Worm (Caenorhabditis elegans) whole organism, midembryonic: ENCODE results near the gene zen-4.

ENCODE experiments used
- T22C8.4 ChIP-seq: fragments of 200-800 bp; sonication (Bioruptor generic); IDR thresholded peaks from 2 replicates; pipeline ENCODE4 v1.3.6; 2022; ENCODE audit warnings: missing genetic modification characterization, missing compliant biosample characterization
- cog-1 ChIP-seq: sonication (generic microtip); optimal IDR thresholded peaks from 2 replicates; lab custom pipeline; 2016; ENCODE audit warnings: missing genetic modification characterization, missing compliant biosample characterization
- flt-1 ChIP-seq: fragments of 200-800 bp; sonication (Bioruptor generic); IDR thresholded peaks from 2 replicates; pipeline ENCODE4 v1.3.6; 2022; ENCODE audit warnings: missing genetic modification characterization, missing compliant biosample characterization
- klf-2 ChIP-seq: fragments of 200-800 bp; sonication (Bioruptor generic); conservative IDR thresholded peaks from 2 replicates; pipeline ENCODE4 v1.3.6; 2022; ENCODE audit warnings: missing genetic modification reagents, missing genetic modification characterization, missing compliant biosample characterization
- med-1 ChIP-seq: sonication (generic microtip); optimal IDR thresholded peaks from 2 replicates; lab custom pipeline; 2017; ENCODE audit warnings: missing genetic modification characterization, mild to moderate bottlenecking, missing compliant biosample characterization, antibody characterized with exemption, missing genetic modification reagents; ENCODE audit not compliant: insufficient read depth
- ref-1 ChIP-seq: fragments of 200-800 bp; sonication (Bioruptor generic); conservative IDR thresholded peaks from 2 replicates; pipeline ENCODE4 v1.3.6; 2022; ENCODE audit warnings: missing genetic modification reagents, missing genetic modification characterization, missing compliant biosample characterization
- tab-1 ChIP-seq: fragments of 200-800 bp; sonication (Bioruptor generic); IDR thresholded peaks from 2 replicates; pipeline ENCODE4 v1.3.6; 2022; ENCODE audit warnings: missing genetic modification characterization, missing compliant biosample characterization
- ztf-23 ChIP-seq: fragments of 200-800 bp; sonication (Bioruptor generic); IDR thresholded peaks from 2 replicates; pipeline ENCODE4 v1.3.6; 2022; ENCODE audit warnings: missing genetic modification reagents, missing genetic modification characterization, missing compliant biosample characterization
- ztf-29 ChIP-seq: fragments of 200-800 bp; sonication (Bioruptor generic); IDR thresholded peaks from 2 replicates; pipeline ENCODE4 v1.3.6; 2022; ENCODE audit warnings: missing genetic modification reagents, missing genetic modification characterization, missing compliant biosample characterization

Gene zen-4

DNA sequence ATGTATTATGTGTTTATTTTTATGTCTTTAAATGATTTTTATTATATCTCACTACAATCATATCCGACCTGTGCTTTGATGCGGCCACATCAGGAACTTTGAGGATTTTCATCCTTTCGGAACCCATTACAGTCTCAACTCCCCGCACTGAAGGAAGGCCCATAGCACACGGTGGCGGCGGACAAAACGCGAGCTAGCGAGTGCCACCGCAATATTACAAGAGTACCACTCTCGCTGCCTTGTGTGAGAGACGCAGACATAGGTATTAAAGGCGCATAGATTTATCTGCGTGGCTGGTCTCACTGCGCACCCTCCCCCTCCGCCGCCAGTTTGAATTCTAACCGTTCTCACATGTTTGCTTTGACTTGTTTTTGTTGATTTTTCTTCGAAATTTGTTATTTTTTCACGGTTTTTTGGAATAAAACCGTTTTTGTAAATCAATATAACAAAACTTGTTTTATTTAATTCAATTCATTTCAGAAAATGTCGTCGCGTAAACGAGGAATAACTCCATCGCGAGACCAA is at the start of gene zen-4:
Gene zen-4 (plus strand): TSS at position 475 of the 525 bp plus-strand sequence.
- TF ChIP-seq flt-1 (0 out of 2 replicates have a peak, but pooled peaks have one; percentile 49), T22C8.4 (no peak)

DNA sequence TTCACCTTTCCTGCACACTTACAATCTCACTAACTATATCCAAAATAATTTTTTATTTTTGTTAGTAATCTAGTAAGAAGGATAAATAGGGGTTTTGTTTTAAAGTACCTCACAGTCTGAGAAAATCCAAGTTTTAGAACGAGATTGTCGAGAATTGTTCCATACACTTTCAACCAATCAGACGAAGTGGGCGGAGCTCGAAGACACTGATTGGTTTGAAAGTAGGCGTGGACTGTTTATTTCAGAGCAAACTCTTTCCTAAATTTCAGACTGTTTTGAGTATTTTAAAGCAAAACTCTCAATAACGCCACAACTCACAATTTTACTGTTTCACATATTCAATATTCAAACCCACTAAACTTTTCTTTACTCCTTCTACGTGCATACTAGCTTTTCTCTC is 47.0 kb upstream of the zen-4 start:
- TF ChIP-seq flt-1 = no peak

DNA sequence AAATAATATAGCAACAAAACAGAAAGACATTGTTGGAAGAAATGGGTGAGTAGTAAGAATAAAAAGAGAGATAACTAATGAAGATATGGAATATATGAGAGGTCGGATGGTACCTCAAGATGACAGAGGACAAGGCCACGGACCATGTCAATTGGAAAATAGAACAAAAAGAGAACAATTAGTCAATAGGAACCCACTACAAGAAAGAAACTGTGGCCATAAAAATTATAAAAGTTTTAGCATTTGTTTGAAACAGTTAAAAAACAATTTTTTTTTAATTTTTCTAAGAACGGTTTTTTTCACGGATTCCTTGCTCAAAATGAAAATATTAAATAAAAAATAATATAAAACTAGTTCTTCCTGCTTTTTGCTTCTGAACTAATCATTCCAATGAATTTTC is 41.9 kb upstream of the zen-4 start, which contains the start of gene cpg-20:
Gene cpg-20 (minus strand): TSS at position 101 of the 400 bp plus-strand sequence.
- TF ChIP-seq cog-1 (tag; lab: Kevin White, UChicago) = no peak
- no peak for TF ChIP-seq T22C8.4
- TF ChIP-seq flt-1 = no peak
- no peak for TF ChIP-seq tab-1 (GFP tag; lab: Robert Waterston, UW)
- TF ChIP-seq klf-2 (GFP tag; lab: Robert Waterston, UW) = no peak
- TF ChIP-seq ztf-29 = no peak
- no peak for TF ChIP-seq med-1
- no peak for TF ChIP-seq ref-1 (GFP tag; lab: Robert Waterston, UW)
- TF ChIP-seq ztf-23 (GFP tag; lab: Robert Waterston, UW) = no peak

DNA sequence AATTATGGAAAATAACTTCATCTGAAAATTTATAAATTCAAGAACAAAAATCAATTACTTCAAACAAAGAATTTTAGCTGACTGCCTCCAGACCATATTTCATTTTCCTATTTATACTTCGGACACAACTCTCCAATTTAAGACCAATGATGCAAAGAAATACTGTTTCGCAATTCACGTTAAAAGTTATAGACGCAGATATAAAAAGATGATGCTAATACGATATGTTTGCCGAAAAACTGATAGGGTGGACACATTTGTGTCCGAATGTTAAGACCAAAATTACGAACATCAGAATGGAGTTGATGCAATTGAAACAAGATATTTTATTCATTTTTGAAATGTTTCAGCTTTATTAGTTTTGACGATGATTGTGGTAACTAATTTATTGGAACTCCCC is 38.1 kb upstream of the zen-4 start, which contains the start of gene ugt-19:
Gene ugt-19 (minus strand): TSS at position 28 of the 400 bp plus-strand sequence.
- TF ChIP-seq flt-1 (no peak), T22C8.4 (no peak), tab-1 (GFP tag; lab: Robert Waterston, UW) (no peak), ztf-23 (GFP tag; lab: Robert Waterston, UW) (no peak), cog-1 (tag; lab: Kevin White, UChicago) (no peak), ztf-29 (no peak), klf-2 (GFP tag; lab: Robert Waterston, UW) (no peak), med-1 (no peak), ref-1 (GFP tag; lab: Robert Waterston, UW) (no peak)

DNA sequence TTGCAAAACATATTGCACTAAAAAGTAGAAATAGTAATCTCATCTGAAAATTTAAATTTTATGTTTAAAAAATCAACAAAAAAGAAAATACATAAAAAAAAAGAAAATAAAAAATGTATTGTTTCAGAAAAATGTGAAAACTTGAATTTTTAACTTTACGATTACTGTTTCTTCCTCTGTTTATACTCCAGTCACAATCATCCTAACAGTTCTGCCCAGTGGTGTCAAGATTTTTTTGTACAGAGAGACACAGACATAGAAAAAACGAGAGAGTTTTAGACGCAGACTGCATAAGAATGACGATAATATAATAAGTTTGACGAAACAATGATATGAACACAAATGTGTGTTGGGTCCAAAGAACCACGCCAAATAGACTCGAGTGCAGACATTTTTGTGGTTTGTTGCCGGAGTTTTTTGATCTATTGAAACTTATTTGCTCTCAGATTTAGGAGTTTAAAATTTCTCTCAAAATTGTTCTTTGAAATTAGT is 34.4 kb upstream of the zen-4 start, which contains the start of gene ugt-20:
Gene ugt-20 (minus strand): TSS at position 51 of the 492 bp plus-strand sequence.
- TF ChIP-seq tab-1 (GFP tag; lab: Robert Waterston, UW) (no peak), ztf-29 (no peak), T22C8.4 (no peak), cog-1 (tag; lab: Kevin White, UChicago) (no peak), klf-2 (GFP tag; lab: Robert Waterston, UW) (no peak), med-1 (no peak)

DNA sequence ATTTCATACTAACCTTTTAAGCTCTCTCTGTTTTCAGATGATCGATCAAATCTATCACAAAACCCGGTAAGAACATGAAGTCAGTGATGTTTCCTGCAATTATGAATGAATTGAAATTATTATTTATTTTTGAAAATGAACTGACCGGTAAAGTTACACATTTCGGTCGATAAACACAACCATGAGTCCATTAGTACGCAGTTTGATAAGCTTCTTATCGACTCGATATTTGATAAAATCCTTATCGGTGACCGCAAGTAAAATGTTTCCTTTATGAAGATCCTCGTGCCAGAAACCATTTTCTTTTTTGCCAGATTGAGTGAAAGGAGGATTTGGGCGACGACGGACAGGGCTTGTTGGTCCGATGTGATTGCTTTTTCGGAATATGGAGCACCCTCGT is 31.5 kb upstream of the zen-4 start:
- no peak for TF ChIP-seq med-1
- TF ChIP-seq flt-1 = no peak
- no peak for TF ChIP-seq klf-2 (GFP tag; lab: Robert Waterston, UW)
- no peak for TF ChIP-seq T22C8.4
- TF ChIP-seq cog-1 (tag; lab: Kevin White, UChicago) = no peak
- no peak for TF ChIP-seq ztf-29
- no peak for TF ChIP-seq tab-1 (GFP tag; lab: Robert Waterston, UW)
- TF ChIP-seq ztf-23 (GFP tag; lab: Robert Waterston, UW) = no peak
- TF ChIP-seq ref-1 (GFP tag; lab: Robert Waterston, UW) = no peak

DNA sequence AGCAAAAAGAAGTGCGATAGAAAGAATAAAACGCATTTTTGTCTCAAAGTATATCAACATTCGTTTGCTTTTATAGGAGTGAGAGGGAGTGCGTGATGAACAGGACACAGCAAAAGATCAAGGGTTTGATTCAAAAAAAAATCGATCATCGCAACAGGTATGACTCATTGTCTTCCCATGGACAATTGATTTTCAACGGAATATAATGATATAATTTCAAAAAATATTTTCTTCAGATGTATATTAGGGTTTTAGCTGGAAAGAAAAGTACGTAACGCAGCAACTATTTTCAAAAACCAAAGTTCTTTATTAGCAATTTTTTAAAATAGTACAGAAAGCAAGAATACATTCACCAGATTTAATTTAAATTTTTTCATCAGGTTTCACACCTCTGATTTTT is 25.7 kb upstream of the zen-4 start, which contains the start of gene K08B4.7:
Gene K08B4.7 (minus strand): TSS at position 101 of the 400 bp plus-strand sequence.
- TF ChIP-seq tab-1 (GFP tag; lab: Robert Waterston, UW) = no peak
- no peak for TF ChIP-seq cog-1 (tag; lab: Kevin White, UChicago)
- TF ChIP-seq klf-2 (GFP tag; lab: Robert Waterston, UW) = no peak
- TF ChIP-seq T22C8.4 = no peak
- TF ChIP-seq flt-1 = no peak
- no peak for TF ChIP-seq ref-1 (GFP tag; lab: Robert Waterston, UW)
- TF ChIP-seq ztf-29 = no peak
- no peak for TF ChIP-seq ztf-23 (GFP tag; lab: Robert Waterston, UW)
- TF ChIP-seq med-1 = no peak

DNA sequence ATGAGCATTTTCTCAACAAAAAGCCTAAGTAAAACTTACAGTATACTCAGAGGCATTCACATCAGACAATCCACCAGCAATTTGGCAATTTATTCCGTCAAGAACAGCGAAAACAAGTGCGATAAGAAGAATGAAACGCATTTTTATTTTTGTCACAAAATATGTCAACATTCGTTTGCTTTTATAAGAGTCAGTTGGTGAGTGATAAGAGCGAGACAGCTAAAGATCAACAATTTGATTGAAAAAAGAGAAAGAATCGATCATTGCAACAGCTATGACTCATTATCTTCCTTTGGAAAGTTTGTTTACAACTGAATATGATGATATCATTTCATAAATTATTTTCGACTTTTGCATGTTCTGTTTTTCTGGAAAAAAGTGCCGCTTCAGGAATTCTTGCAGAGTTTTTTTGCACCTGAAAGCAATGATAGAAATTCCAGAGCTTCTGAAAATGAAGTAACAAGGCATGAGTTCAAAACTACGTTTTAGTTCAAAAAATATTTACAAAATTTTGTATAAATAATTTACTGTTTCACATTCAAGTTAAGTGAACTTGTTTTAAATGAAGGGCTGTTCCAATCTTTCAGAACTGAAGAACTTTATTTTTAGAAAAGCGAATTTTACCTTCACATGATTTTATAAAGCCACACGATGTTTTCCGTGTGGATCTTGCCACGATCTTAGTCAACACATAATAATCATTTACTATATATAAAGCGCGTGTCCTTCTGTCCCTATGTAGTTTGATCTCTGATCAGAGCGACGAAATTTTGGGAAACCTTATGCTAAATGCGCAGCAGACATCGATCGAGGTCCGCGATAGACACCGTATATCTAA is 24.3 kb upstream of the zen-4 start, which contains the start of gene cpi-1:
Gene cpi-1 (minus strand): TSS at position 204 of the 838 bp plus-strand sequence.
- TF ChIP-seq med-1 = no peak
- TF ChIP-seq tab-1 (GFP tag; lab: Robert Waterston, UW) = no peak
- no peak for TF ChIP-seq klf-2 (GFP tag; lab: Robert Waterston, UW)
- no peak for TF ChIP-seq ztf-23 (GFP tag; lab: Robert Waterston, UW)
- no peak for TF ChIP-seq ztf-29
- TF ChIP-seq ref-1 (GFP tag; lab: Robert Waterston, UW) = no peak
- TF ChIP-seq T22C8.4 = no peak
- TF ChIP-seq flt-1 = no peak
- TF ChIP-seq cog-1 (tag; lab: Kevin White, UChicago) = no peak

DNA sequence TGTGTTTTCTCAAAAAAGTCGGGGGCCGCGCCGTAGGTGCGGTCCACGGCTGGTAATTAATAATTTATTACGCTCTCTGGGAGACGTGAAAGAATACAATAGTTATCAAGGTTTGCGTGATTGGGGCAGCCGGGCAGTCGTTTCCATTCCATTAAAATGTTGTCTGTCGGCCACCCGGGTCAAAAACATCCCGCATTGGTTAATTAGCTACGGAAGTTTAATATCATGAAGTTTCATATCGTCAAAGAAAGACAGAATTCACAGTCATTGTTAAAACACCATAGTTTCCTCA is 23.8 kb upstream of the zen-4 start:
- TF ChIP-seq ref-1 (GFP tag; lab: Robert Waterston, UW) (no peak), med-1 (no peak), cog-1 (tag; lab: Kevin White, UChicago) (no peak), T22C8.4 (no peak), ztf-23 (GFP tag; lab: Robert Waterston, UW) (no peak), flt-1 (no peak)

DNA sequence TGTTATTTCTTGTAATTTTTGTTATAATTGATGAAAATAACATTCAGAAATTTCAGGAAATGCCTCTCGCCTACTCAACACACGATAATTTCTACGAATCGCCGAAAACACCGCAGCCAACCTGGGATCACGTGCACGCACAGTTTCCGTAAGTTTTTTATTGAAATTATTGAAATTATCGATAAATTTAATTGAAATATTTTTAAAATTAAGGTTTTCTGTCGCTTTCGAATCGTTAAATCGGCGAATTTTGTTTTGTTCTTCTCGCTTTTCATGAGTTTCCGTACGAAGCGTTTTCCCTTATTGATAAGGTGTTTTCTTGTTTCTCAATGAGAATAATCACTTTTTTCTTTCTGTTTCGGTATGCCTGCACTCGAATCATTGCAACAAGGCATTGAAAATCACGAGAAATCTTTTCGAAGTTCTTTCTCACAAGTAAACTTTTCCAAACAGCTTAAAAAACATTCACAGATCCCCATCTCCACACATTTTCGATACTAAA is 22.6 kb upstream of the zen-4 start, which contains the start of gene lag-1:
Gene lag-1 (plus strand): TSS at position 51 of the 502 bp plus-strand sequence.
- TF ChIP-seq klf-2 (GFP tag; lab: Robert Waterston, UW) = no peak
- no peak for TF ChIP-seq T22C8.4
- no peak for TF ChIP-seq flt-1
- no peak for TF ChIP-seq ztf-29
- no peak for TF ChIP-seq cog-1 (tag; lab: Kevin White, UChicago)
- TF ChIP-seq med-1 = no peak
